Worm (Caenorhabditis elegans) whole organism, L3 larva: Measurements from ENCODE around the gene clec-217.
A peak's percentile ranks its signal among the peaks of the same experiment; 100 is the strongest.

ENCODE experiments used
- jun-1 ChIP-seq: fragments of 150-350 bp; optimal IDR thresholded peaks from 2 replicates; lab custom pipeline; 2014; ENCODE audit warnings: missing biosample characterization, missing genetic modification reagents, missing genetic modification characterization
- lin-39 ChIP-seq: fragments of 150-350 bp; optimal IDR thresholded peaks from 2 replicates; lab custom pipeline; 2018; ENCODE audit warnings: missing biosample characterization, missing genetic modification reagents, missing genetic modification characterization
- nhr-23 ChIP-seq: fragments of 150-350 bp; optimal IDR thresholded peaks from 2 replicates; lab custom pipeline; 2014; ENCODE audit warnings: missing biosample characterization, missing genetic modification reagents, missing genetic modification characterization

ce11 chrV:7980370-7980987 is 21.8 kb upstream of the clec-217 start:
- TF ChIP-seq jun-1 (no peak), nhr-23 (no peak), lin-39 (tag; lab: Kevin White, UChicago) (peak; percentile 77)
